Worm (Caenorhabditis elegans): ENCODE measurements around the gene E04D5.5.
A peak's percentile ranks its signal among the peaks of the same experiment; 100 is the strongest.

E04D5.5 gene

ce11 chrII:10395303-10395757, 15.8 kb upstream of the E04D5.5 start, which contains the start of gene T09F3.4:
TSS of gene T09F3.4 (plus strand) at chrII:10395707.
- TF ChIP-seq mxl-2 (GFP tag; conservative IDR thresholded peaks at IDR 0.05) (no peak), mes-2 (tag; optimal IDR thresholded peaks at IDR 0.05; ENCODE audit: poor library complexity, severe bottlenecking) (peak; percentile 97), lin-38 (GFP tag; IDR thresholded peaks at IDR 0.05) (peak; percentile 61), madf-5 (GFP tag; IDR thresholded peaks at IDR 0.05) (0 out of 4 replicates have a peak, but pooled peaks of 1 of the 2 experiments have one; percentile 6), daf-16 (GFP tag; optimal IDR thresholded peaks at IDR 0.05) (no peak), daf-16 (tag; optimal IDR thresholded peaks at IDR 0.05) (peak; percentile 9), nhr-6 (tag; optimal IDR thresholded peaks at IDR 0.05) (peak; percentile 64), lir-3 (tag; optimal IDR thresholded peaks at IDR 0.05) (no peak), dmd-6 (GFP tag; IDR thresholded peaks at IDR 0.05) (peak; percentile 23; the same call in 1 of the 2 replicates), hlh-30 (tag; optimal IDR thresholded peaks at IDR 0.05; ENCODE audit: insufficient read depth) (peak; percentile 28), dpl-1 (GFP tag; optimal IDR thresholded peaks at IDR 0.05) (peak; percentile 69), snpc-1.2 (GFP tag; IDR thresholded peaks at IDR 0.05) (peak; percentile 39; the same call in 1 of the 2 replicates), tra-1 (GFP tag; IDR thresholded peaks at IDR 0.05) (no peak), mep-1 (tag; optimal IDR thresholded peaks at IDR 0.05) (peak; percentile 66), T20F7.1 (GFP tag; optimal IDR thresholded peaks at IDR 0.05) (peak; percentile 66), hif-1 (tag; optimal IDR thresholded peaks at IDR 0.05) (peak in 1 of 2 experiments; percentile 83), ZK337.2 (GFP tag; IDR thresholded peaks at IDR 0.05) (0 out of 2 replicates have a peak, but pooled peaks have one; percentile 54), duxl-1 (tag; optimal IDR thresholded peaks at IDR 0.05; ENCODE audit: poor library complexity) (no peak), zip-2 (tag; optimal IDR thresholded peaks at IDR 0.05) (no peak), lsy-2 (tag; optimal IDR thresholded peaks at IDR 0.05) (peak in 1 of 2 experiments; percentile 86), nhr-28 (tag; optimal IDR thresholded peaks at IDR 0.05) (peak; percentile 95), hlh-11 (tag; optimal IDR thresholded peaks at IDR 0.05) (peak; percentile 13), pha-4 (GFP tag; IDR thresholded peaks at IDR 0.05) (no peak), pha-4 (tag; optimal IDR thresholded peaks at IDR 0.05) (peak; percentile 40), arid-1 (GFP tag; conservative IDR thresholded peaks at IDR 0.05) (0 out of 2 replicates have a peak, but pooled peaks have one; percentile 13), rbr-2 (tag; optimal IDR thresholded peaks at IDR 0.05) (peak; percentile 8), dve-1 (tag; optimal IDR thresholded peaks at IDR 0.05; ENCODE audit: insufficient read depth) (peak; percentile 67), daf-12 (tag; optimal IDR thresholded peaks at IDR 0.05) (no peak), unc-130 (GFP tag; optimal IDR thresholded peaks at IDR 0.05) (peak; percentile 78), unc-62 (GFP tag; optimal IDR thresholded peaks at IDR 0.05 in 1 of 2) (peak in 1 of 2 experiments; percentile 25), unc-62 (tag; optimal IDR thresholded peaks at IDR 0.05) (no peak)

- TF ChIP-seq hlh-30 (tag; optimal IDR thresholded peaks at IDR 0.05; ENCODE audit: insufficient read depth) (no peak), ces-1 (GFP tag; optimal IDR thresholded peaks at IDR 0.05) (no peak), zip-11 (GFP tag; IDR thresholded peaks at IDR 0.05) (no peak)
Observed at ce11 chrII:10396578-10396977, 14.5 kb upstream of the E04D5.5 start, which contains the start of gene T09F3.5. TSS of gene T09F3.5 (plus strand) at chrII:10396878.

- TF ChIP-seq aly-2 (tag; optimal IDR thresholded peaks at IDR 0.05) = no peak
- no peak for TF ChIP-seq egl-27 (tag; optimal IDR thresholded peaks at IDR 0.05)
- TF ChIP-seq mes-2 (tag; optimal IDR thresholded peaks at IDR 0.05; ENCODE audit: poor library complexity, severe bottlenecking) = no peak
- no peak for TF ChIP-seq nhr-77 (tag; optimal IDR thresholded peaks at IDR 0.05)
- TF ChIP-seq sdz-12 (GFP tag; optimal IDR thresholded peaks at IDR 0.05) = no peak
- TF ChIP-seq set-16 (GFP tag; IDR thresholded peaks at IDR 0.05) = no peak
- TF ChIP-seq saeg-2 (GFP tag; IDR thresholded peaks at IDR 0.05) = no peak
- peak; percentile 57; the same call in 1 of the 2 replicates for TF ChIP-seq tra-1 (GFP tag; IDR thresholded peaks at IDR 0.05)
- peak; percentile 47 for TF ChIP-seq dve-1 (tag; optimal IDR thresholded peaks at IDR 0.05; ENCODE audit: insufficient read depth)
- TF ChIP-seq nhr-28 (tag; optimal IDR thresholded peaks at IDR 0.05) = peak; percentile 82
- no peak for TF ChIP-seq daf-16 (GFP tag; optimal IDR thresholded peaks at IDR 0.05)
- peak; percentile 85 for TF ChIP-seq daf-16 (tag; optimal IDR thresholded peaks at IDR 0.05)
- TF ChIP-seq aha-1 (tag) = no peak
- TF ChIP-seq unc-62 (GFP tag; optimal IDR thresholded peaks at IDR 0.05 in 1 of 2) = peak in 1 of 2 experiments; percentile 62
- no peak for TF ChIP-seq unc-62 (tag; optimal IDR thresholded peaks at IDR 0.05)
- TF ChIP-seq dmd-6 (GFP tag; IDR thresholded peaks at IDR 0.05) = peak; percentile 86
- no peak for TF ChIP-seq attf-4 (tag; optimal IDR thresholded peaks at IDR 0.05)
- TF ChIP-seq pqm-1 (tag; optimal IDR thresholded peaks at IDR 0.05) = peak; percentile 87
- TF ChIP-seq vab-7 (GFP tag; IDR thresholded peaks at IDR 0.05) = no peak
- TF ChIP-seq daf-8 (GFP tag; IDR thresholded peaks at IDR 0.05) = no peak
- TF ChIP-seq spr-1 (tag; optimal IDR thresholded peaks at IDR 0.05) = no peak
- no peak for TF ChIP-seq T20F7.1 (GFP tag; optimal IDR thresholded peaks at IDR 0.05)
- no peak; the same call in 1 of the 2 replicates for TF ChIP-seq lin-1 (GFP tag; IDR thresholded peaks at IDR 0.05)
- no peak for TF ChIP-seq madf-5 (GFP tag; IDR thresholded peaks at IDR 0.05)
Observed at ce11 chrII:10402991-10403390, 8.1 kb upstream of the E04D5.5 start.
